Worm (Caenorhabditis elegans): ENCODE results near the gene slc-17.1.

ce11 chrX:17464801-17465200 is at the start of gene slc-17.1:
- TF ChIP-seq ztf-29 (GFP tag; IDR thresholded peaks at IDR 0.05): no peak
- TF ChIP-seq T22C8.4 (GFP tag; IDR thresholded peaks at IDR 0.05): no peak
- no peak for TF ChIP-seq med-1 (GFP tag; optimal IDR thresholded peaks at IDR 0.05; ENCODE audit: insufficient read depth)
- no peak for TF ChIP-seq ref-1 (GFP tag; conservative IDR thresholded peaks at IDR 0.05)
- TF ChIP-seq klf-2 (GFP tag; conservative IDR thresholded peaks at IDR 0.05): no peak
- TF ChIP-seq ztf-23 (GFP tag; IDR thresholded peaks at IDR 0.05): no peak
- TF ChIP-seq tab-1 (GFP tag; IDR thresholded peaks at IDR 0.05): no peak
- TF ChIP-seq cog-1 (tag; optimal IDR thresholded peaks at IDR 0.05): no peak

All from whole organism, midembryonic.